Worm (Caenorhabditis elegans) whole organism, L4/young adult: ENCODE measurements around the gene pei-2.

Experiments used
- W03F9.2 ChIP-seq: fragments of 150-350 bp; optimal IDR thresholded peaks from 2 replicates; lab custom pipeline; 2014; ENCODE audit warnings: missing biosample characterization, missing genetic modification characterization
- him-1 ChIP-seq: sonication (generic microtip); optimal IDR thresholded peaks from 2 replicates; lab custom pipeline; 2016; ENCODE audit warnings: missing genotype, missing genetic modification reagents, missing genetic modification characterization, missing compliant biosample characterization

DNA sequence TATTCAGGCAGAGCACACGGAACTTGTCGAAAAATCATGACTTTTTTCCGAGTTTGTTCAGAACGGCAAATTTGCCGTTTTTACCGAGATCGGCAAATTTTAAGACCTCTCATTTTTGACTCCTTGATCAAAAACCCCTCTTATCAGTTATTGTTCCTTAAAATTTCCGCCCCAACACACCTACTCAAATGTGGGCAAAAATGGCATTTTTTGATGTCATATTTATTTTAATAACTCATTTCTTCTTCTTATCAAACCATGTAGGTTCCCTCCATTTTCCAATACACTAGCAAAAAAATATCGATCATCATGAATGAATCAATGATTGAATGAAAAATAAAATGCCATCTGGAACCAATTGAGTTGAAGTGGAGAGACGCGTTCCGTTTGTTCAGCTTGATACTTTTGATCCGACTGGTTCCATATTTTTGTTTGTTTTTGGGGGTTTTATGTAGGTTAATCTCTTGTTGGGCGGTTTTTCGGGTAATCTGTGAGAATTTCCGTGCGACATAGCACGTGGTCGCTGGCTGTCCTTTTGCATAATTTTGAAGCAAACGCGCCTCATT is 46.7 kb downstream of the pei-2 start:
- TF ChIP-seq W03F9.2 (no peak), him-1 (tag; lab: Kevin White, UChicago) (no peak)
